Fruit fly (Drosophila melanogaster) ovary, adult (tissue): Measurements from ENCODE around the gene CG7202.

Experiments used
- CG17801 ChIP-seq: fragments of 200-800 bp; optimal IDR thresholded peaks from 2 replicates; lab custom pipeline; 2019; ENCODE audit warnings: missing biosample characterization, mild to moderate bottlenecking, missing genetic modification characterization, moderate library complexity; ENCODE audit not compliant: partially characterized antibody

The CG7202 gene

dm6 chr3L:21492723-21493316, at the start of gene CG7202, which contains the start of gene CG7519:
CG7202 (minus strand) TSS chr3L:21492773.
CG7519 (plus strand) TSS chr3L:21493083.
- no peak for TF ChIP-seq CG17801 (GFP tag; lab: Kevin White, UChicago)

dm6 chr3L:21542059-21542458, 49.5 kb upstream of the CG7202 start, which contains the start of gene CG33290:
CG33290 (plus strand) TSS chr3L:21542359.
- TF ChIP-seq CG17801 (GFP tag; lab: Kevin White, UChicago) = no peak

- peak; percentile 33 for TF ChIP-seq CG17801 (GFP tag; lab: Kevin White, UChicago)
Measured at dm6 chr3L:21539245-21540196, 46.9 kb upstream of the CG7202 start, which contains the start of the genes COX8 and VhaM9.7-b. COX8 (minus strand) TSS chr3L:21539447. VhaM9.7-b (plus strand) TSS chr3L:21539862.

dm6 chr3L:21538893-21539244, 46.3 kb upstream of the CG7202 start:
- TF ChIP-seq CG17801 (GFP tag; lab: Kevin White, UChicago) = no peak

dm6 chr3L:21536857-21537256, 44.3 kb upstream of the CG7202 start, which contains the start of gene Rpn10:
Rpn10 (plus strand) TSS chr3L:21537000.
- TF ChIP-seq CG17801 (GFP tag; lab: Kevin White, UChicago) = no peak

- TF ChIP-seq CG17801 (GFP tag; lab: Kevin White, UChicago) = no peak
Measured at dm6 chr3L:21534360-21534759, 41.8 kb upstream of the CG7202 start, which contains the start of gene ppk5. ppk5 (plus strand) TSS chr3L:21534660.

- peak; percentile 62 for TF ChIP-seq CG17801 (GFP tag; lab: Kevin White, UChicago)
Measured at dm6 chr3L:21533270-21533948, 40.8 kb upstream of the CG7202 start, which contains the start of gene Mkrn1. Mkrn1 (minus strand) TSS chr3L:21533713.

dm6 chr3L:21529108-21529507, 36.5 kb upstream of the CG7202 start, which contains the start of gene Arv1:
Arv1 (minus strand) TSS chr3L:21529333.
- no peak for TF ChIP-seq CG17801 (GFP tag; lab: Kevin White, UChicago)

- no peak for TF ChIP-seq CG17801 (GFP tag; lab: Kevin White, UChicago)
Measured at dm6 chr3L:21524071-21524889, 31.7 kb upstream of the CG7202 start.

dm6 chr3L:21523059-21523836, 30.7 kb upstream of the CG7202 start, which contains the start of gene CG7611:
CG7611 (plus strand) TSS chr3L:21523186.
- TF ChIP-seq CG17801 (GFP tag; lab: Kevin White, UChicago) = no peak

dm6 chr3L:21518345-21518744, 25.8 kb upstream of the CG7202 start:
- TF ChIP-seq CG17801 (GFP tag; lab: Kevin White, UChicago) = no peak

- peak; percentile 19 for TF ChIP-seq CG17801 (GFP tag; lab: Kevin White, UChicago)
Measured at dm6 chr3L:21516716-21517266, 24.2 kb upstream of the CG7202 start.
